Fruit fly (Drosophila melanogaster): ENCODE results near the gene Pus10.

The Pus10 gene

dm6 chr2L:143088-143487 lies 12.0 kb downstream of the Pus10 start, which contains the start of the genes CG31974 and CG11454 (continued):
- TF ChIP-seq CG8944 (GFP tag; optimal IDR thresholded peaks at IDR 0.05) (no peak), Ptx1 (GFP tag; IDR thresholded peaks at IDR 0.05) (no peak), CG3995 (GFP tag; optimal IDR thresholded peaks at IDR 0.05) (peak; percentile 38), Dref (GFP tag; IDR thresholded peaks at IDR 0.05) (peak; percentile 44), Dbx (GFP tag; IDR thresholded peaks at IDR 0.05) (no peak), chm (GFP tag; IDR thresholded peaks at IDR 0.05) (no peak), jigr1 (GFP tag; IDR thresholded peaks at IDR 0.05) (no peak), org-1 (GFP tag; optimal IDR thresholded peaks at IDR 0.05) (no peak), CG12744 (GFP tag; optimal IDR thresholded peaks at IDR 0.05) (no peak), CG11696 (GFP tag; IDR thresholded peaks at IDR 0.05) (no peak), CG10321 (GFP tag; IDR thresholded peaks at IDR 0.05) (no peak), Dp (GFP tag; optimal IDR thresholded peaks at IDR 0.05) (peak; percentile 85), CG16815 (GFP tag; optimal IDR thresholded peaks at IDR 0.05) (no peak), corto (GFP tag; optimal IDR thresholded peaks at IDR 0.05) (no peak), CG15073 (GFP tag; optimal IDR thresholded peaks at IDR 0.05) (no peak), CG11247 (GFP tag; IDR thresholded peaks at IDR 0.05) (no peak), CG42726 (GFP tag; IDR thresholded peaks at IDR 0.05; ENCODE audit: partially characterized antibody) (peak; percentile 53; the same call in 1 of the 2 replicates), bigmax (GFP tag; optimal IDR thresholded peaks at IDR 0.05) (peak; percentile 22), hkb (optimal IDR thresholded peaks at IDR 0.05) (no peak), hkb (GFP tag; IDR thresholded peaks at IDR 0.05) (no peak), Deaf1 (tag; optimal IDR thresholded peaks at IDR 0.05) (peak; percentile 25), psq (GFP tag; optimal IDR thresholded peaks at IDR 0.05) (no peak), croc (GFP tag; conservative IDR thresholded peaks at IDR 0.05) (no peak), Stat92E (GFP tag; optimal IDR thresholded peaks at IDR 0.05) (no peak), her (GFP tag; optimal IDR thresholded peaks at IDR 0.05) (peak; percentile 69), jing (GFP tag; optimal IDR thresholded peaks at IDR 0.05) (no peak), CG10979 (tag; optimal IDR thresholded peaks at IDR 0.05) (peak; percentile 7), CG15011 (GFP tag; optimal IDR thresholded peaks at IDR 0.05) (no peak), pb (GFP tag; optimal IDR thresholded peaks at IDR 0.05) (no peak), Sry-β (GFP tag; optimal IDR thresholded peaks at IDR 0.05) (peak; percentile 44), rib (GFP tag; IDR thresholded peaks at IDR 0.05) (no peak), chinmo (GFP tag; IDR thresholded peaks at IDR 0.05; ENCODE audit: partially characterized antibody) (peak; percentile 92; the same call in 3 of the 4 replicates), CrebB (tag; optimal IDR thresholded peaks at IDR 0.05) (peak; percentile 29), lmd (GFP tag; IDR thresholded peaks at IDR 0.05) (no peak), twi (tag; optimal IDR thresholded peaks at IDR 0.05) (no peak), Vsx1 (GFP tag; optimal IDR thresholded peaks at IDR 0.05) (no peak), Aef1 (GFP tag; IDR thresholded peaks at IDR 0.05) (no peak), CG1792 (GFP tag; optimal IDR thresholded peaks at IDR 0.05) (no peak), Bgb (GFP tag; IDR thresholded peaks at IDR 0.05; ENCODE audit: partially characterized antibody) (peak; percentile 91), Trl (optimal IDR thresholded peaks at IDR 0.05) (no peak), Trl (GFP tag; optimal IDR thresholded peaks at IDR 0.05) (no peak), hbn (GFP tag; IDR thresholded peaks at IDR 0.05; ENCODE audit: partially characterized antibody) (peak; percentile 92), fd96Cb (tag; optimal IDR thresholded peaks at IDR 0.05) (no peak), CG9609 (GFP tag; optimal IDR thresholded peaks at IDR 0.05) (no peak), gsb-n (tag; optimal IDR thresholded peaks at IDR 0.05) (no peak), Opbp (GFP tag; IDR thresholded peaks at IDR 0.05; ENCODE audit: partially characterized antibody) (peak; percentile 83), CG5180 (GFP tag; optimal IDR thresholded peaks at IDR 0.05) (peak; percentile 67), CG2875 (GFP tag; optimal IDR thresholded peaks at IDR 0.05) (no peak), CG16779 (GFP tag; IDR thresholded peaks at IDR 0.05) (no peak), pnt (GFP tag; optimal IDR thresholded peaks at IDR 0.05) (no peak), CG8924 (tag; optimal IDR thresholded peaks at IDR 0.05) (no peak), PHDP (tag; optimal IDR thresholded peaks at IDR 0.05) (peak; percentile 24)

All from whole organism, embryonic.